Fruit fly (Drosophila melanogaster) whole organism, prepupa: ENCODE measurements around the gene cocoon.

Experiments used
- Blimp-1 ChIP-seq: fragments of 200-800 bp; sonication (Bioruptor generic); optimal IDR thresholded peaks from 3 replicates; lab custom pipeline; 2017; ENCODE audit warnings: missing biosample characterization, missing genetic modification characterization, mild to moderate bottlenecking, moderate library complexity, missing genetic modification reagents
- CG31627 ChIP-seq: fragments of 200-800 bp; sonication (Bioruptor generic); optimal IDR thresholded peaks from 3 replicates; lab custom pipeline; 2016; ENCODE audit warnings: missing biosample characterization, missing genetic modification characterization
- CG34406 ChIP-seq: fragments of 200-800 bp; sonication (Bioruptor generic); optimal IDR thresholded peaks from 3 replicates; lab custom pipeline; 2016; ENCODE audit warnings: missing biosample characterization, missing genetic modification characterization
- CG3919 ChIP-seq: fragments of 200-800 bp; sonication (Bioruptor generic); optimal IDR thresholded peaks from 3 replicates; lab custom pipeline; 2016; ENCODE audit warnings: missing biosample characterization, missing genetic modification characterization
- CG4318 ChIP-seq: fragments of 200-800 bp; sonication (Bioruptor generic); optimal IDR thresholded peaks from 3 replicates; lab custom pipeline; 2017; ENCODE audit warnings: missing biosample characterization, mild to moderate bottlenecking, missing genetic modification characterization
- CG6792 ChIP-seq: fragments of 200-800 bp; sonication (Bioruptor generic); optimal IDR thresholded peaks from 3 replicates; lab custom pipeline; 2016; ENCODE audit warnings: missing biosample characterization, missing genetic modification characterization
- CG6854 ChIP-seq: fragments of 200-800 bp; sonication (Bioruptor generic); optimal IDR thresholded peaks from 2 replicates; lab custom pipeline; 2017; ENCODE audit warnings: missing biosample characterization, mild to moderate bottlenecking, missing genetic modification characterization
- CG7368 ChIP-seq: fragments of 200-800 bp; sonication (Bioruptor generic); optimal IDR thresholded peaks from 3 replicates; lab custom pipeline; 2016; ENCODE audit warnings: missing biosample characterization, missing genetic modification characterization
- CG8632 ChIP-seq: fragments of 200-800 bp; sonication (Bioruptor generic); optimal IDR thresholded peaks from 3 replicates; lab custom pipeline; 2016; ENCODE audit warnings: missing biosample characterization, missing genetic modification characterization
- dsx ChIP-seq: fragments of 200-800 bp; optimal IDR thresholded peaks from 3 replicates; lab custom pipeline; 2019; ENCODE audit warnings: missing biosample characterization, mild to moderate bottlenecking, missing genetic modification characterization, moderate library complexity; ENCODE audit not compliant: poor library complexity, severe bottlenecking
- esn ChIP-seq: fragments of 200-800 bp; sonication (Bioruptor generic); optimal IDR thresholded peaks from 2 replicates; lab custom pipeline; 2016; ENCODE audit warnings: missing biosample characterization, mild to moderate bottlenecking, missing genetic modification characterization, moderate library complexity
- ss ChIP-seq, 2 experiments: fragments of 200-800 bp; sonication (Bioruptor generic); optimal IDR thresholded peaks; 2 replicates in 1 of 2; 3 replicates in 1 of 2; lab custom pipeline; 2017 to 2018; ENCODE audit warnings: mild to moderate bottlenecking in 2 of 2, missing biosample characterization in 2 of 2, missing genetic modification characterization in 2 of 2, moderate library complexity in 1 of 2
- svp ChIP-seq: fragments of 200-800 bp; sonication (Bioruptor generic); peaks from one replicate; lab custom pipeline; 2016; ENCODE audit warnings: missing biosample characterization, missing genetic modification characterization

cocoon gene

dm6 chr3L:15493886-15494598, 20.1 kb upstream of the cocoon start (continued):
- no peak for TF ChIP-seq dsx (GFP tag; lab: Kevin White, UChicago)

dm6 chr3L:15485302-15485701, 11.4 kb upstream of the cocoon start, which contains the start of gene Ran-like:
Gene Ran-like (minus strand): TSS chr3L:15485402.
- no peak for TF ChIP-seq esn
- TF ChIP-seq CG3919: no peak
- no peak for TF ChIP-seq CG7368 (GFP tag; lab: Kevin White, UChicago)
- no peak for TF ChIP-seq CG6854 (GFP tag; lab: Kevin White, UChicago)
- no peak for TF ChIP-seq CG6792 (GFP tag; lab: Kevin White, UChicago)
- no peak for TF ChIP-seq CG4318 (GFP tag; lab: Kevin White, UChicago)
- no peak for TF ChIP-seq CG8632 (GFP tag; lab: Kevin White, UChicago)
- no peak for TF ChIP-seq ss (GFP tag; optimal IDR thresholded peaks at IDR 0.05; lab: Kevin White, UChicago)
- TF ChIP-seq CG31627: no peak
- no peak for TF ChIP-seq CG34406
- no peak for TF ChIP-seq Blimp-1 (GFP tag; lab: Kevin White, UChicago)
- TF ChIP-seq svp (GFP tag; lab: Kevin White, UChicago): no peak
